Worm (Caenorhabditis elegans): Measurements from ENCODE around the gene ZK1010.12.

The ZK1010.12 gene

DNA sequence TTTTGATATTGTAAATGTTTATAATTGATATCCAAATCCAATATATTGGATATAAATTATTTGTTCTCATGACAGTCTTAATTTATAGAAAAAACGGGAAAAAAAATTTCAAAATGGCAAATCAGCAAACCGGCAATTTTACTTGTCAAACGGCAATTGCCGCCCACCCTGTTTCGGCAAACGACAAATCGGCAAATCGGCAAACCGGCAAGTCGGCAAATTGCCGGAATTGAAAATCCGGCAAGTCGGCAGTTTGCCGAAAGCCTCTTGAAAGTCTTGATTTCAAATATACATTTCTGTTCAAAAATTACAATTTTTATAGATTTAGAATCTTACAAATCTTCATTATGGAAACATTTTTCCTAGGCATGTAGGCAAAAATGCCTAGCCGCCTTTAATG lies 36.9 kb downstream of the ZK1010.12 start:
- TF ChIP-seq nhr-11 (tag; optimal IDR thresholded peaks at IDR 0.05) (no peak), pha-2 (tag; optimal IDR thresholded peaks at IDR 0.05) (no peak), ceh-34 (tag; optimal IDR thresholded peaks at IDR 0.05) (no peak), ahr-1 (tag; optimal IDR thresholded peaks at IDR 0.05) (no peak), syd-9 (tag; optimal IDR thresholded peaks at IDR 0.05) (no peak), sox-2 (GFP tag; IDR thresholded peaks at IDR 0.05) (no peak), hlh-15 (tag; optimal IDR thresholded peaks at IDR 0.05) (no peak), hlh-30 (tag; optimal IDR thresholded peaks at IDR 0.05; ENCODE audit: insufficient read depth) (no peak), ets-4 (tag; optimal IDR thresholded peaks at IDR 0.05) (no peak), ceh-18 (tag; optimal IDR thresholded peaks at IDR 0.05) (no peak)

DNA sequence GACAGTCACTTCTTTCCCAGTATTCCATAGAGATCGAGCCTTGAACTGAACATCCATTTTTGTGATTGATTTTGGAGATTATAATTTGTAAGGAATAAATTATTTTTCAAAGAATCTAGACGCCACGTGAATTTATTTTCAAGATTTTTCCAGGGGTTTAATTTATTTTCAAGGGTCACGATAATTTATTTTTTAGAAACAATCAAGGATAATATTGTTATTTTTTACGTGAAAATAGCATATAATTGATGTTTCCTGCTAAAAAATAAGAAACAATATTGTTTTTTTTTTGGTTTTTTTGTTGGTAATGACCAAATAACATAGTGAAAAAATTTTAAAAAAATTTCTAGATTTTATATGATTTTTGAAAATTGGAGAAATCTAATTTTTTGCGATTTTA lies 38.5 kb downstream of the ZK1010.12 start, which contains the start of gene F14F7.4:
Gene F14F7.4 (minus strand): TSS at position 101 of the 400 bp plus-strand sequence.
- no peak for TF ChIP-seq pax-1 (tag; optimal IDR thresholded peaks at IDR 0.05)
- TF ChIP-seq ceh-34 (tag; optimal IDR thresholded peaks at IDR 0.05) = no peak
- no peak for TF ChIP-seq T23F11.4 (GFP tag; optimal IDR thresholded peaks at IDR 0.05)
- TF ChIP-seq C38D4.7 (GFP tag; optimal IDR thresholded peaks at IDR 0.05) = no peak
- no peak for TF ChIP-seq ceh-22 (tag; optimal IDR thresholded peaks at IDR 0.05)
- TF ChIP-seq ama-1 (optimal IDR thresholded peaks at IDR 0.05) = no peak
- TF ChIP-seq hlh-8 (tag; optimal IDR thresholded peaks at IDR 0.05) = no peak
- TF ChIP-seq sox-4 (tag; optimal IDR thresholded peaks at IDR 0.05) = no peak
- no peak for TF ChIP-seq eyg-1 (tag; optimal IDR thresholded peaks at IDR 0.05)
- no peak for TF ChIP-seq ttx-3 (tag; optimal IDR thresholded peaks at IDR 0.05)
- no peak for TF ChIP-seq unc-86 (tag; optimal IDR thresholded peaks at IDR 0.05)
- TF ChIP-seq fkh-6 (tag; optimal IDR thresholded peaks at IDR 0.05) = no peak
- no peak for TF ChIP-seq fkh-10 (GFP tag; optimal IDR thresholded peaks at IDR 0.05)
- no peak for TF ChIP-seq unc-55 (GFP tag; optimal IDR thresholded peaks at IDR 0.05)

DNA sequence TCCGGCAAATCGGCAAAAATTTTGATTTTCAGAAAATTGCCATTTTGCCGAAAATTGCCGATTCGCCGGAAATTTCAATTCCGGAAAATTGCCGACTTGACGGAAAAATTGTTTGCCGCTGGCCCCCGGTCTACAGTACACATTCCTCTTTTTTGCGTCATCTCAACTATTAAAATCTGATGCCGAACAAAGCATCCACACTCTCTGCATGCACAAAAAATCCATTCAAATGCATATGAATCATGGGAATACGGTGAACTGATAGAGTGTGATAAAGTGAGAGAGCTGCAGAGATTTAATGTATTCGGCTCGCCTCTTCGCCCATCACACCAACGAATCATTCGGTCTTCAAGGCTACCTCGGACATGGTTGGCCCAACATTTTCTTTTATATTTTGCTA lies 39.5 kb downstream of the ZK1010.12 start, which contains the start of gene F14F7.7:
Gene F14F7.7 (plus strand): TSS at position 354 of the 400 bp plus-strand sequence.
- TF ChIP-seq ceh-19 (GFP tag; optimal IDR thresholded peaks at IDR 0.05) (no peak), mec-3 (tag; optimal IDR thresholded peaks at IDR 0.05; ENCODE audit: borderline replicate concordance) (no peak), hlh-8 (tag; optimal IDR thresholded peaks at IDR 0.05) (no peak), hlh-30 (tag; optimal IDR thresholded peaks at IDR 0.05; ENCODE audit: insufficient read depth) (no peak), gmeb-2 (tag; optimal IDR thresholded peaks at IDR 0.05) (no peak), unc-42 (tag; optimal IDR thresholded peaks at IDR 0.05) (no peak), zip-5 (tag; optimal IDR thresholded peaks at IDR 0.05) (no peak), Y22D7AL.16 (tag; optimal IDR thresholded peaks at IDR 0.05) (no peak), elt-2 (tag; optimal IDR thresholded peaks at IDR 0.05) (no peak), che-1 (tag; optimal IDR thresholded peaks at IDR 0.05) (no peak), npax-4 (tag; optimal IDR thresholded peaks at IDR 0.05) (no peak), hlh-13 (GFP tag; optimal IDR thresholded peaks at IDR 0.05) (no peak), dve-1 (tag; optimal IDR thresholded peaks at IDR 0.05) (no peak), ceh-6 (GFP tag; optimal IDR thresholded peaks at IDR 0.05) (no peak), C38D4.7 (GFP tag; optimal IDR thresholded peaks at IDR 0.05) (no peak), hlh-6 (tag; optimal IDR thresholded peaks at IDR 0.05) (no peak), lim-6 (tag; optimal IDR thresholded peaks at IDR 0.05) (no peak)

DNA sequence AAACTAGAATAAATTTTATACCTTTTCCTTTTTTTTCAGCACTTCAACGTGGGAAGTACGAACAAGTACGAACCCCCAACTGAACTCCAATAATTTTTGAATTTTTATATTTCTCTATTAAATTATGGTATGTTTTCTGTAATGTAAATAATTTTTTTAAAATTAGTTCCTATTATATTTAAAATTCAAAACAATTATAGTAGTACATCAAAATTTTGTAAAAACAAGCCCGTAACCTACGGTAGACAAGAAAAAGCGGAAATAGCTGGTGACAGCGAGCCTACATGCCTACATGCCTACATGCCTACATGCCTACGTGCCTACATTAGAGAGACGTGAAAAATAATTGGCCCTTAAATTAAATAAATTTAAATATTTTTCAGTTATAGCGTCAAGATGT lies 40.6 kb downstream of the ZK1010.12 start, which contains the start of gene F14F7.5:
Gene F14F7.5 (plus strand): TSS at position 301 of the 400 bp plus-strand sequence.
- no peak for TF ChIP-seq ceh-30 (tag; optimal IDR thresholded peaks at IDR 0.05)

Data from whole organism, late embryonic.